Fruit fly (Drosophila melanogaster) whole organism, embryonic: ENCODE results near the gene CG15170.
A peak's percentile ranks its signal among the peaks of the same experiment; 100 is the strongest.

Experiments used
- Antp ChIP-seq: fragments of 200-800 bp; sonication (Bioruptor generic); optimal IDR thresholded peaks from 3 replicates; lab custom pipeline; 2016; ENCODE audit warnings: missing biosample characterization, missing genetic modification characterization
- Asciz ChIP-seq: fragments of 200-800 bp; sonication (Bioruptor generic); optimal IDR thresholded peaks from 2 replicates; lab custom pipeline; 2017; ENCODE audit warnings: missing biosample characterization, mild to moderate bottlenecking, missing genetic modification characterization, missing genetic modification reagents
- CG10147 ChIP-seq: fragments of 200-800 bp; sonication (Bioruptor generic); optimal IDR thresholded peaks from 2 replicates; lab custom pipeline; 2019; ENCODE audit warnings: missing biosample characterization, mild to moderate bottlenecking, missing genetic modification characterization, moderate library complexity
- CG10959 ChIP-seq: fragments of 200-800 bp; sonication (Bioruptor generic); IDR thresholded peaks from 2 replicates; pipeline ENCODE4 v1.3.6; 2022; ENCODE audit warnings: missing biosample characterization, missing genetic modification characterization
- CG12744 ChIP-seq: fragments of 200-800 bp; sonication (Bioruptor generic); optimal IDR thresholded peaks from 2 replicates; lab custom pipeline; 2016; ENCODE audit warnings: missing biosample characterization, missing genetic modification characterization
- CG13424 ChIP-seq: fragments of 200-800 bp; sonication (Bioruptor generic); optimal IDR thresholded peaks from 2 replicates; lab custom pipeline; 2019; ENCODE audit warnings: missing biosample characterization, mild to moderate bottlenecking, missing genetic modification characterization, moderate library complexity
- CG1603 ChIP-seq: fragments of 200-800 bp; sonication (Bioruptor generic); optimal IDR thresholded peaks from 2 replicates; lab custom pipeline; 2019; ENCODE audit warnings: missing biosample characterization, mild to moderate bottlenecking, missing genetic modification characterization, moderate library complexity
- CG1647 ChIP-seq: fragments of 200-800 bp; sonication (Bioruptor generic); optimal IDR thresholded peaks from 3 replicates; lab custom pipeline; 2016; ENCODE audit warnings: missing biosample characterization, missing genetic modification characterization
- CG16813 ChIP-seq: fragments of 200-800 bp; sonication (Bioruptor generic); IDR thresholded peaks from 3 replicates; pipeline ENCODE4 v1.3.6; 2022; ENCODE audit warnings: missing biosample characterization, missing genetic modification characterization; ENCODE audit not compliant: partially characterized antibody
- CG16815 ChIP-seq: fragments of 200-800 bp; sonication (Bioruptor generic); optimal IDR thresholded peaks from 3 replicates; lab custom pipeline; 2017; ENCODE audit warnings: missing biosample characterization, mild to moderate bottlenecking, missing genetic modification characterization
- CG18011 ChIP-seq: fragments of 200-800 bp; sonication (Bioruptor generic); optimal IDR thresholded peaks from 2 replicates; lab custom pipeline; 2017; ENCODE audit warnings: missing biosample characterization, missing genetic modification characterization, mild to moderate bottlenecking, moderate library complexity, missing genotype
- CG2120 ChIP-seq: fragments of 200-800 bp; sonication (Bioruptor generic); optimal IDR thresholded peaks from 3 replicates; lab custom pipeline; 2016; ENCODE audit warnings: missing biosample characterization, missing genetic modification characterization
- CG2678 ChIP-seq: fragments of 200-800 bp; sonication (Bioruptor generic); optimal IDR thresholded peaks from 3 replicates; lab custom pipeline; 2019; ENCODE audit warnings: missing biosample characterization, mild to moderate bottlenecking, missing genetic modification characterization, moderate library complexity
- CG6272 ChIP-seq: fragments of 200-800 bp; sonication (Bioruptor generic); IDR thresholded peaks from 2 replicates; pipeline ENCODE4 v1.3.6; 2022; ENCODE audit warnings: missing biosample characterization, missing genetic modification characterization
- CG7372 ChIP-seq: fragments of 200-800 bp; sonication (Bioruptor generic); IDR thresholded peaks from 2 replicates; pipeline ENCODE4 v1.3.6; 2022; ENCODE audit warnings: missing biosample characterization, missing genetic modification characterization
- CG8290 ChIP-seq, 3 experiments: fragments of 200-800 bp; sonication (Bioruptor generic); optimal IDR thresholded peaks; 2 replicates each; lab custom pipeline; 2016 to 2019; ENCODE audit warnings: missing biosample characterization in 3 of 3, missing genetic modification characterization in 3 of 3, mild to moderate bottlenecking in 2 of 3, moderate library complexity in 1 of 3
- CG9727 ChIP-seq: fragments of 200-800 bp; sonication (Bioruptor generic); optimal IDR thresholded peaks from 3 replicates; lab custom pipeline; 2017; ENCODE audit warnings: missing biosample characterization, mild to moderate bottlenecking, missing genetic modification characterization
- Dip2 ChIP-seq: fragments of 200-800 bp; sonication (Bioruptor generic); IDR thresholded peaks from 2 replicates; pipeline ENCODE4 v1.3.6; 2022; ENCODE audit warnings: missing biosample characterization, missing genetic modification characterization
- Hey ChIP-seq: fragments of 200-800 bp; sonication (Bioruptor generic); optimal IDR thresholded peaks from 3 replicates; lab custom pipeline; 2018; ENCODE audit warnings: missing biosample characterization, mild to moderate bottlenecking, missing genetic modification characterization
- Hr78 ChIP-seq, 2 experiments: fragments of 200-800 bp in 1 of 2; fragments of >200 bp in 1 of 2; sonication (Bioruptor generic) in 1 of 2; optimal IDR thresholded peaks; 2 replicates each; lab custom pipeline; 2017 to 2019; ENCODE audit warnings: missing biosample characterization in 2 of 2, missing genetic modification characterization in 2 of 2, mild to moderate bottlenecking in 1 of 2, moderate library complexity in 1 of 2
- Max ChIP-seq: fragments of 200-800 bp; sonication (Bioruptor generic); optimal IDR thresholded peaks from 2 replicates; lab custom pipeline; 2016; ENCODE audit warnings: missing biosample characterization, mild to moderate bottlenecking, missing genetic modification characterization
- Med ChIP-seq: fragments of 200-800 bp; sonication (Bioruptor generic); peaks from one replicate; lab custom pipeline; 2016; ENCODE audit warnings: missing biosample characterization, missing genetic modification characterization, mild to moderate bottlenecking, inconsistent platforms, moderate library complexity
- Opbp ChIP-seq: fragments of 200-800 bp; sonication (Bioruptor generic); IDR thresholded peaks from 3 replicates; pipeline ENCODE4 v1.3.6; 2022; ENCODE audit warnings: missing biosample characterization, missing genetic modification characterization; ENCODE audit not compliant: partially characterized antibody
- Rfx ChIP-seq: fragments of 200-800 bp; sonication (Bioruptor generic); IDR thresholded peaks from 2 replicates; pipeline ENCODE4 v1.3.6; 2022; ENCODE audit warnings: missing biosample characterization, missing genetic modification characterization
- Sin3A ChIP-seq: fragments of >200 bp; optimal IDR thresholded peaks from 2 replicates; lab custom pipeline; 2018
- Ssrp ChIP-seq: fragments of 200-800 bp; sonication (Bioruptor generic); optimal IDR thresholded peaks from 2 replicates; lab custom pipeline; 2018; ENCODE audit warnings: missing biosample characterization, mild to moderate bottlenecking, missing genetic modification characterization, moderate library complexity
- Usf ChIP-seq: fragments of 200-800 bp; sonication (Bioruptor generic); optimal IDR thresholded peaks from 2 replicates; lab custom pipeline; 2017; ENCODE audit warnings: missing genotype, missing biosample characterization, missing genetic modification characterization
- az2 ChIP-seq: fragments of 200-800 bp; sonication (Bioruptor generic); optimal IDR thresholded peaks from 3 replicates; lab custom pipeline; 2016; ENCODE audit warnings: missing biosample characterization, missing genetic modification characterization
- cato ChIP-seq: fragments of 200-800 bp; sonication (Bioruptor generic); optimal IDR thresholded peaks from 2 replicates; lab custom pipeline; 2016; ENCODE audit warnings: missing biosample characterization, missing genetic modification characterization, borderline replicate concordance
- cwo ChIP-seq: fragments of 200-800 bp; sonication (Bioruptor generic); optimal IDR thresholded peaks from 3 replicates; lab custom pipeline; 2017; ENCODE audit warnings: missing biosample characterization, missing genetic modification characterization, mild to moderate bottlenecking, moderate library complexity, missing genetic modification reagents
- fd3F ChIP-seq: fragments of 200-800 bp; sonication (Bioruptor generic); optimal IDR thresholded peaks from 2 replicates; lab custom pipeline; 2018; ENCODE audit warnings: missing biosample characterization, mild to moderate bottlenecking, missing genetic modification characterization, moderate library complexity
- gcm2 ChIP-seq: fragments of 200-800 bp; sonication (Bioruptor generic); optimal IDR thresholded peaks from 2 replicates; lab custom pipeline; 2016; ENCODE audit warnings: missing biosample characterization, missing genetic modification characterization
- grau ChIP-seq: fragments of 200-800 bp; optimal IDR thresholded peaks from 3 replicates; lab custom pipeline; 2019; ENCODE audit warnings: missing biosample characterization, mild to moderate bottlenecking, missing genetic modification characterization, moderate library complexity
- grn ChIP-seq: fragments of 200-800 bp; sonication (Bioruptor generic); optimal IDR thresholded peaks from 3 replicates; lab custom pipeline; 2017; ENCODE audit warnings: missing biosample characterization, missing genetic modification characterization
- jumu ChIP-seq: fragments of 200-800 bp; sonication (Bioruptor generic); optimal IDR thresholded peaks from 3 replicates; lab custom pipeline; 2016; ENCODE audit warnings: missing biosample characterization, missing genetic modification characterization
- klu ChIP-seq: fragments of 200-800 bp; sonication (Bioruptor generic); IDR thresholded peaks from 2 replicates; pipeline ENCODE4 v1.3.6; 2022; ENCODE audit warnings: missing biosample characterization, missing genetic modification characterization
- lab ChIP-seq: fragments of 200-800 bp; sonication (Bioruptor generic); optimal IDR thresholded peaks from 3 replicates; lab custom pipeline; 2017; ENCODE audit warnings: missing biosample characterization, missing genetic modification characterization, mild to moderate bottlenecking, moderate library complexity, missing genetic modification reagents
- otp ChIP-seq: fragments of 200-800 bp; sonication (Bioruptor generic); IDR thresholded peaks from 3 replicates; pipeline ENCODE4, ENCODE4 v1.3.6; 2022; ENCODE audit warnings: missing biosample characterization, missing genetic modification characterization
- pnt ChIP-seq: fragments of 200-800 bp; sonication (Bioruptor generic); optimal IDR thresholded peaks from 3 replicates; lab custom pipeline; 2016; ENCODE audit warnings: missing biosample characterization, missing genetic modification characterization
- ranshi ChIP-seq: fragments of 200-800 bp; sonication (Bioruptor generic); IDR thresholded peaks from 2 replicates; pipeline ENCODE4 v1.3.6; 2022; ENCODE audit warnings: missing biosample characterization, missing genetic modification characterization
- row ChIP-seq: fragments of 200-800 bp; sonication (Bioruptor generic); IDR thresholded peaks from 3 replicates; pipeline ENCODE4 v1.3.6; 2022; ENCODE audit warnings: missing biosample characterization, missing genetic modification characterization
- sd ChIP-seq: fragments of 200-800 bp; sonication (Bioruptor generic); optimal IDR thresholded peaks from 3 replicates; lab custom pipeline; 2018; ENCODE audit warnings: missing biosample characterization, mild to moderate bottlenecking, missing genetic modification characterization, moderate library complexity
- sens-2 ChIP-seq: fragments of 200-800 bp; sonication (Bioruptor generic); IDR thresholded peaks from 2 replicates; pipeline ENCODE4 v1.3.6; 2022; ENCODE audit warnings: missing biosample characterization, missing genetic modification characterization
- slp2 ChIP-seq: fragments of 200-800 bp; sonication (Bioruptor generic); optimal IDR thresholded peaks from 2 replicates; lab custom pipeline; 2016; ENCODE audit warnings: missing biosample characterization, missing genetic modification characterization
- sna ChIP-seq: fragments of 200-800 bp; sonication (Bioruptor generic); IDR thresholded peaks from 2 replicates; pipeline ENCODE4 v1.3.6; 2022; ENCODE audit warnings: missing biosample characterization, missing genetic modification characterization; ENCODE audit not compliant: partially characterized antibody
- ssp ChIP-seq: fragments of 200-800 bp; sonication (Bioruptor generic); IDR thresholded peaks from 2 replicates; pipeline ENCODE4 v1.3.6; 2022; ENCODE audit warnings: missing biosample characterization, missing genetic modification characterization
- tap ChIP-seq: fragments of 200-800 bp; optimal IDR thresholded peaks from 3 replicates; lab custom pipeline; 2019; ENCODE audit warnings: missing biosample characterization, mild to moderate bottlenecking, missing genetic modification characterization, moderate library complexity
- tio ChIP-seq: fragments of 200-800 bp; sonication (Bioruptor generic); optimal IDR thresholded peaks from 2 replicates; lab custom pipeline; 2017; ENCODE audit warnings: missing biosample characterization, missing genetic modification characterization, inconsistent platforms
- trem ChIP-seq: fragments of 200-800 bp; optimal IDR thresholded peaks from 3 replicates; lab custom pipeline; 2019; ENCODE audit warnings: missing biosample characterization, mild to moderate bottlenecking, missing genetic modification characterization, moderate library complexity

Gene CG15170

dm6 chr2L:19023972-19024743 is 34.1 kb upstream of the CG15170 start (continued):
- TF ChIP-seq CG1603 (peak; percentile 24), CG6272 (GFP tag; lab: Robert Waterston, UW) (no peak), klu (GFP tag; lab: Robert Waterston, UW) (no peak), CG10959 (GFP tag; lab: Robert Waterston, UW) (no peak), lab (GFP tag; lab: Kevin White, UChicago) (peak; percentile 86), tap (tag; lab: Kevin White, UChicago) (peak; percentile 74), cato (GFP tag; lab: Kevin White, UChicago) (no peak), grau (peak; percentile 84), gcm2 (GFP tag; lab: Kevin White, UChicago) (no peak), tio (GFP tag; lab: Kevin White, UChicago) (peak; percentile 40), Dip2 (GFP tag; lab: Robert Waterston, UW) (no peak), Rfx (GFP tag; lab: Robert Waterston, UW) (peak; percentile 34; the same call in 1 of the 2 replicates), Hey (peak; percentile 80), grn (GFP tag; lab: Kevin White, UChicago) (no peak), Antp (GFP tag; lab: Kevin White, UChicago) (no peak), Asciz (peak; percentile 47), az2 (peak; percentile 45), ranshi (0 out of 2 replicates have a peak, but pooled peaks have one; percentile 6), sens-2 (GFP tag; lab: Robert Waterston, UW) (no peak), CG16815 (GFP tag; lab: Kevin White, UChicago) (peak; percentile 25), fd3F (GFP tag; lab: Kevin White, UChicago) (peak; percentile 47), CG1647 (GFP tag; lab: Kevin White, UChicago) (no peak), CG12744 (GFP tag; lab: Kevin White, UChicago) (no peak), CG8290 (GFP tag; optimal IDR thresholded peaks at IDR 0.05; lab: Kevin White, UChicago) (no peak), CG8290 (tag; optimal IDR thresholded peaks at IDR 0.05; lab: Kevin White, UChicago) (peak in 1 of 2 experiments; percentile 22), Med (GFP tag; lab: Kevin White, UChicago) (peak; percentile 67), Hr78 (GFP tag; optimal IDR thresholded peaks at IDR 0.05; lab: Kevin White, UChicago) (peak in 1 of 2 experiments; percentile 21), Ssrp (tag; lab: Kevin White, UChicago) (peak; percentile 76), CG18011 (GFP tag; lab: Kevin White, UChicago) (peak; percentile 19), Opbp (GFP tag; lab: Robert Waterston, UW) (no peak), CG2120 (GFP tag; lab: Kevin White, UChicago) (peak; percentile 75), CG2678 (tag; lab: Kevin White, UChicago) (peak; percentile 92), sd (peak; percentile 60), Max (GFP tag; lab: Kevin White, UChicago) (peak; percentile 21), jumu (no peak), cwo (GFP tag; lab: Kevin White, UChicago) (peak; percentile 73), CG16813 (no peak), ssp (GFP tag; lab: Robert Waterston, UW) (no peak), slp2 (GFP tag; lab: Kevin White, UChicago) (no peak), CG13424 (tag; lab: Kevin White, UChicago) (peak; percentile 87), trem (tag; lab: Kevin White, UChicago) (peak; percentile 18), sna (GFP tag; lab: Robert Waterston, UW) (no peak), otp (GFP tag; lab: Robert Waterston, UW) (no peak), row (GFP tag; lab: Robert Waterston, UW) (peak; percentile 70), CG9727 (GFP tag; lab: Kevin White, UChicago) (peak; percentile 70), CG10147 (GFP tag; lab: Kevin White, UChicago) (peak; percentile 76), Usf (GFP tag; lab: Kevin White, UChicago) (no peak), Sin3A (lab: Kevin White, UChicago) (no peak), pnt (GFP tag; lab: Kevin White, UChicago) (no peak), CG7372 (GFP tag; lab: Robert Waterston, UW) (peak; percentile 10; the same call in 1 of the 2 replicates)
